Worm (Caenorhabditis elegans) whole organism, young adult: Measurements from ENCODE around the gene taf-8.

ENCODE experiments used
- B0019.2 ChIP-seq: fragments of 200-800 bp; sonication (Bioruptor generic); conservative IDR thresholded peaks from 2 replicates; pipeline ENCODE4 v1.3.6; 2022; ENCODE audit warnings: missing genetic modification reagents, missing genetic modification characterization, missing compliant biosample characterization
- C17E4.6 ChIP-seq: fragments of 200-800 bp; sonication (Bioruptor generic); IDR thresholded peaks from 2 replicates; pipeline ENCODE4 v1.3.6; 2022; ENCODE audit warnings: missing genetic modification reagents, missing genetic modification characterization, missing compliant biosample characterization
- D2030.7 ChIP-seq: fragments of 200-800 bp; sonication (Bioruptor generic); IDR thresholded peaks from 2 replicates; pipeline ENCODE4 v1.3.6; 2022; ENCODE audit warnings: missing genetic modification reagents, missing genetic modification characterization, missing compliant biosample characterization
- F33H1.4 ChIP-seq: fragments of 200-800 bp; sonication (Bioruptor generic); IDR thresholded peaks from 2 replicates; pipeline ENCODE4 v1.3.6; 2022; ENCODE audit warnings: missing genetic modification reagents, missing genetic modification characterization, missing compliant biosample characterization
- K11D2.4 ChIP-seq: fragments of 200-800 bp; sonication (Bioruptor generic); IDR thresholded peaks from 2 replicates; pipeline ENCODE4 v1.3.6; 2022; ENCODE audit warnings: missing genetic modification reagents, missing genetic modification characterization, missing compliant biosample characterization
- K12H6.12 ChIP-seq: fragments of 200-800 bp; sonication (Bioruptor generic); optimal IDR thresholded peaks from 2 replicates; lab custom pipeline; 2018; ENCODE audit warnings: mild to moderate bottlenecking, missing genetic modification characterization, missing compliant biosample characterization
- Y53G8AR.9 ChIP-seq: fragments of 200-800 bp; sonication (Bioruptor generic); conservative IDR thresholded peaks from 2 replicates; pipeline ENCODE4 v1.3.6; 2022; ENCODE audit warnings: missing genetic modification reagents, missing genetic modification characterization, missing compliant biosample characterization
- Y95B8A.8 ChIP-seq: fragments of 200-800 bp; sonication (Bioruptor generic); IDR thresholded peaks from 2 replicates; pipeline ENCODE4 v1.3.6; 2022; ENCODE audit warnings: missing genetic modification reagents, missing genetic modification characterization, missing compliant biosample characterization
- attf-3 ChIP-seq: fragments of 200-800 bp; sonication (Bioruptor generic); conservative IDR thresholded peaks from 2 replicates; pipeline ENCODE4 v1.3.6; 2022; ENCODE audit warnings: missing genetic modification reagents, missing genetic modification characterization, missing compliant biosample characterization
- ceh-91 ChIP-seq: fragments of 200-800 bp; sonication (Bioruptor generic); IDR thresholded peaks from 2 replicates; pipeline ENCODE4 v1.3.6; 2022; ENCODE audit warnings: missing genetic modification reagents, missing genetic modification characterization, missing compliant biosample characterization
- dox-1 ChIP-seq: fragments of 200-800 bp; sonication (Bioruptor generic); IDR thresholded peaks from 2 replicates; pipeline ENCODE4 v1.3.6; 2022; ENCODE audit warnings: missing genetic modification reagents, missing genetic modification characterization, missing compliant biosample characterization
- egl-18 ChIP-seq: fragments of 200-800 bp; sonication (Bioruptor generic); IDR thresholded peaks from 2 replicates; pipeline ENCODE4 v1.3.6; 2022; ENCODE audit warnings: missing genetic modification reagents, missing genetic modification characterization, missing compliant biosample characterization
- egrh-3 ChIP-seq: fragments of 200-800 bp; sonication (Bioruptor generic); IDR thresholded peaks from 2 replicates; pipeline ENCODE4 v1.3.6; 2022; ENCODE audit warnings: missing genetic modification reagents, missing genetic modification characterization, missing compliant biosample characterization
- ekl-4 ChIP-seq: fragments of 200-800 bp; sonication (Bioruptor generic); IDR thresholded peaks from 2 replicates; pipeline ENCODE4 v1.3.6; 2022; ENCODE audit warnings: missing genetic modification reagents, missing genetic modification characterization, missing compliant biosample characterization
- fkh-3 ChIP-seq: sonication (generic microtip); optimal IDR thresholded peaks from 2 replicates; lab custom pipeline; 2016; ENCODE audit warnings: mild to moderate bottlenecking, missing genetic modification characterization, missing compliant biosample characterization
- hmg-1.2 ChIP-seq: fragments of 200-800 bp; sonication (Bioruptor generic); IDR thresholded peaks from 2 replicates; pipeline ENCODE4 v1.3.6; 2022; ENCODE audit warnings: missing genetic modification reagents, missing genetic modification characterization, missing compliant biosample characterization
- hsf-1 ChIP-seq: fragments of 200-800 bp; sonication (Bioruptor generic); IDR thresholded peaks from 2 replicates; pipeline ENCODE4 v1.3.6; 2022; ENCODE audit warnings: missing genetic modification reagents, missing genetic modification characterization, missing compliant biosample characterization
- lag-1 ChIP-seq: fragments of 200-800 bp; sonication (Bioruptor generic); IDR thresholded peaks from 2 replicates; pipeline ENCODE4 v1.3.6; 2022; ENCODE audit warnings: missing genetic modification reagents, missing genetic modification characterization, missing compliant biosample characterization
- lin-35 ChIP-seq, 3 experiments: fragments of 150-350 bp in 2 of 3; sonication (generic microtip) in 1 of 3; optimal IDR thresholded peaks; 2 replicates each; lab custom pipeline; 2014 to 2018; ENCODE audit warnings: missing biosample characterization in 3 of 3, missing genetic modification characterization in 3 of 3, missing genetic modification reagents in 3 of 3
- lin-54 ChIP-seq: fragments of 200-800 bp; sonication (Bioruptor generic); optimal IDR thresholded peaks from 2 replicates; lab custom pipeline; 2018; ENCODE audit warnings: mild to moderate bottlenecking, missing genetic modification characterization, missing compliant biosample characterization
- lsl-1 ChIP-seq: fragments of 200-800 bp; sonication (Bioruptor generic); optimal IDR thresholded peaks from 2 replicates; lab custom pipeline; 2018; ENCODE audit warnings: mild to moderate bottlenecking, missing genetic modification characterization, moderate library complexity, missing compliant biosample characterization
- madf-3 ChIP-seq: fragments of 200-800 bp; sonication (Bioruptor generic); IDR thresholded peaks from 2 replicates; pipeline ENCODE4 v1.3.6; 2022; ENCODE audit warnings: missing genetic modification reagents, missing genetic modification characterization, missing compliant biosample characterization
- madf-6 ChIP-seq: fragments of 200-800 bp; sonication (Bioruptor generic); IDR thresholded peaks from 2 replicates; pipeline ENCODE4 v1.3.6; 2022; ENCODE audit warnings: missing genetic modification reagents, missing genetic modification characterization, missing compliant biosample characterization
- madf-8 ChIP-seq: fragments of 200-800 bp; sonication (Bioruptor generic); conservative IDR thresholded peaks from 2 replicates; pipeline ENCODE4 v1.3.6; 2022; ENCODE audit warnings: missing genetic modification reagents, missing genetic modification characterization, missing compliant biosample characterization
- mcd-1 ChIP-seq: fragments of 200-800 bp; sonication (Bioruptor generic); IDR thresholded peaks from 2 replicates; pipeline ENCODE4 v1.3.6; 2022; ENCODE audit warnings: missing genetic modification reagents, missing genetic modification characterization, missing compliant biosample characterization
- nfyb-1 ChIP-seq: fragments of 200-800 bp; sonication (Bioruptor generic); IDR thresholded peaks from 2 replicates; pipeline ENCODE4 v1.3.6; 2022; ENCODE audit warnings: missing genetic modification reagents, missing genetic modification characterization, missing compliant biosample characterization
- pbrm-1 ChIP-seq: fragments of 200-800 bp; sonication (Bioruptor generic); IDR thresholded peaks from 2 replicates; pipeline ENCODE4 v1.3.6; 2022; ENCODE audit warnings: missing genetic modification reagents, missing genetic modification characterization, missing compliant biosample characterization
- rcor-1 ChIP-seq: fragments of 200-800 bp; sonication (Bioruptor generic); IDR thresholded peaks from 2 replicates; pipeline ENCODE4 v1.3.6; 2022; ENCODE audit warnings: missing genetic modification reagents, missing genetic modification characterization, missing compliant biosample characterization
- snpc-3.4 ChIP-seq: sonication (generic microtip); optimal IDR thresholded peaks from 2 replicates; lab custom pipeline; 2017; ENCODE audit warnings: missing genetic modification characterization, mild to moderate bottlenecking, missing compliant biosample characterization, antibody characterized with exemption, moderate library complexity, missing genotype, missing genetic modification reagents
- tbp1 ChIP-seq: fragments of 200-800 bp; sonication (Bioruptor generic); optimal IDR thresholded peaks from 2 replicates; lab custom pipeline; 2018; ENCODE audit warnings: mild to moderate bottlenecking, missing genetic modification characterization, missing compliant biosample characterization
- unc-62 ChIP-seq: fragments of 150-350 bp; optimal IDR thresholded peaks from 2 replicates; lab custom pipeline; 2014; ENCODE audit warnings: missing biosample characterization, missing genetic modification reagents, missing genetic modification characterization
- xnd-1 ChIP-seq: sonication (generic microtip); optimal IDR thresholded peaks from 2 replicates; lab custom pipeline; 2016; ENCODE audit warnings: missing genotype, missing genetic modification reagents, missing genetic modification characterization, missing compliant biosample characterization
- ztf-25 ChIP-seq: fragments of 200-800 bp; sonication (Bioruptor generic); IDR thresholded peaks from 2 replicates; pipeline ENCODE4 v1.3.6; 2022; ENCODE audit warnings: missing genetic modification reagents, missing genetic modification characterization, missing compliant biosample characterization
- ztf-28 ChIP-seq: fragments of 200-800 bp; sonication (Bioruptor generic); IDR thresholded peaks from 2 replicates; pipeline ENCODE4 v1.3.6; 2022; ENCODE audit warnings: missing genetic modification reagents, missing genetic modification characterization, missing compliant biosample characterization

Gene taf-8

ce11 chrII:9716417-9717039 is 47.4 kb downstream of the taf-8 start, which contains the start of gene wee-1.3 (continued):
- TF ChIP-seq F33H1.4 (peak; percentile 54), tbp1 (peak; percentile 59), lsl-1 (peak; percentile 50)

ce11 chrII:9717904-9718303 is 48.8 kb downstream of the taf-8 start, which contains the start of gene Y53C12A.6:
Y53C12A.6 (minus strand) TSS chrII:9718004.
- no peak for TF ChIP-seq xnd-1 (tag; lab: Kevin White, UChicago)
- TF ChIP-seq lin-35 (GFP tag; optimal IDR thresholded peaks at IDR 0.05; lab: Kevin White, UChicago) = no peak
- TF ChIP-seq madf-3 (GFP tag; lab: Robert Waterston, UW) = no peak
- no peak for TF ChIP-seq snpc-3.4 (tag; lab: Kevin White, UChicago)
- no peak for TF ChIP-seq madf-6 (GFP tag; lab: Robert Waterston, UW)
- no peak for TF ChIP-seq ztf-25
- TF ChIP-seq K11D2.4 (GFP tag; lab: Robert Waterston, UW) = no peak
- TF ChIP-seq fkh-3 (tag; lab: Kevin White, UChicago) = no peak
- TF ChIP-seq egl-18 (GFP tag; lab: Robert Waterston, UW) = no peak
- TF ChIP-seq lag-1 = no peak
- no peak for TF ChIP-seq K12H6.12 (tag; lab: Kevin White, UChicago)
- TF ChIP-seq ekl-4 (GFP tag; lab: Robert Waterston, UW) = no peak
- no peak for TF ChIP-seq nfyb-1
- TF ChIP-seq unc-62 = no peak
- no peak for TF ChIP-seq Y95B8A.8
- TF ChIP-seq, all 124 proteins: peak for 0

- TF ChIP-seq C17E4.6 (peak; percentile 75; the same call in 1 of the 2 replicates), attf-3 (peak; percentile 82), hsf-1 (GFP tag; lab: Robert Waterston, UW) (0 out of 2 replicates have a peak, but pooled peaks have one; percentile 32), B0019.2 (peak; percentile 60; the same call in 1 of the 2 replicates), lin-54 (GFP tag; lab: Kevin White, UChicago) (peak; percentile 23), madf-6 (GFP tag; lab: Robert Waterston, UW) (peak; percentile 92), Y53G8AR.9 (GFP tag; lab: Robert Waterston, UW) (0 out of 2 replicates have a peak, but pooled peaks have one; percentile 54), ztf-28 (GFP tag; lab: Robert Waterston, UW) (peak; percentile 67; the same call in 1 of the 2 replicates), xnd-1 (tag; lab: Kevin White, UChicago) (peak; percentile 26), F33H1.4 (peak; percentile 84), hmg-1.2 (GFP tag; lab: Robert Waterston, UW) (peak; percentile 96), Y95B8A.8 (0 out of 2 replicates have a peak, but pooled peaks have one; percentile 34), egrh-3 (GFP tag; lab: Robert Waterston, UW) (0 out of 2 replicates have a peak, but pooled peaks have one; percentile 12), rcor-1 (GFP tag; lab: Robert Waterston, UW) (peak; percentile 75), dox-1 (GFP tag; lab: Robert Waterston, UW) (peak; percentile 85), madf-8 (GFP tag; lab: Robert Waterston, UW) (peak; percentile 87), pbrm-1 (GFP tag; lab: Robert Waterston, UW) (peak; percentile 63; the same call in 1 of the 2 replicates), D2030.7 (GFP tag; lab: Robert Waterston, UW) (peak; percentile 90), ceh-91 (GFP tag; lab: Robert Waterston, UW) (peak; percentile 90), madf-3 (GFP tag; lab: Robert Waterston, UW) (peak; percentile 88; the same call in 1 of the 2 replicates), mcd-1 (GFP tag; lab: Robert Waterston, UW) (peak; percentile 79)
Measured at ce11 chrII:9718631-9719252, 49.6 kb downstream of the taf-8 start, which contains the start of gene Y53C12A.11. Y53C12A.11 (minus strand) TSS chrII:9718698.
